Fruit fly (Drosophila melanogaster): ENCODE data around the gene Rhau.

Rhau gene

dm6 chr2L:20805624-20806339 is 48.0 kb upstream of the Rhau start (continued):
- TF ChIP-seq CG6791 (GFP tag; IDR thresholded peaks at IDR 0.05; ENCODE audit: partially characterized antibody): peak; percentile 71
- peak; percentile 87 for TF ChIP-seq CG10462 (GFP tag; optimal IDR thresholded peaks at IDR 0.05)
- TF ChIP-seq CTCF (GFP tag; optimal IDR thresholded peaks at IDR 0.05): peak; percentile 60
- TF ChIP-seq CG11093 (GFP tag; IDR thresholded peaks at IDR 0.05): peak; percentile 91
- TF ChIP-seq wek (GFP tag; optimal IDR thresholded peaks at IDR 0.05): peak; percentile 70
- TF ChIP-seq CG3065 (GFP tag; optimal IDR thresholded peaks at IDR 0.05): peak; percentile 84
- TF ChIP-seq Max (GFP tag; optimal IDR thresholded peaks at IDR 0.05): peak; percentile 88
- TF ChIP-seq CG1603 (tag; optimal IDR thresholded peaks at IDR 0.05): peak; percentile 96
- peak; percentile 88 for TF ChIP-seq CG18764 (GFP tag; optimal IDR thresholded peaks at IDR 0.05)
- peak; percentile 75 for TF ChIP-seq CG34224 (GFP tag; IDR thresholded peaks at IDR 0.05; ENCODE audit: partially characterized antibody)
- TF ChIP-seq gcm (GFP tag; optimal IDR thresholded peaks at IDR 0.05): peak; percentile 98
- peak; percentile 94 for TF ChIP-seq al (GFP tag; IDR thresholded peaks at IDR 0.05)
- peak; percentile 87 for TF ChIP-seq MTF-1 (GFP tag; optimal IDR thresholded peaks at IDR 0.05; ENCODE audit: borderline replicate concordance)
- peak; percentile 48 for TF ChIP-seq sima (GFP tag; optimal IDR thresholded peaks at IDR 0.05)
- peak; percentile 92 for TF ChIP-seq fd3F (GFP tag; optimal IDR thresholded peaks at IDR 0.05)
- peak; percentile 96 for TF ChIP-seq CG13296 (GFP tag; optimal IDR thresholded peaks at IDR 0.05)
- TF ChIP-seq Scr (GFP tag; IDR thresholded peaks at IDR 0.05; ENCODE audit: partially characterized antibody): peak; percentile 71
- peak; percentile 95 for TF ChIP-seq sob (GFP tag; IDR thresholded peaks at IDR 0.05)
- TF ChIP-seq ac (GFP tag; optimal IDR thresholded peaks at IDR 0.05): peak; percentile 62
- TF ChIP-seq lmd (GFP tag; IDR thresholded peaks at IDR 0.05): peak; percentile 96
- TF ChIP-seq fd96Cb (tag; optimal IDR thresholded peaks at IDR 0.05): peak; percentile 92
- TF ChIP-seq ato (GFP tag; IDR thresholded peaks at IDR 0.05; ENCODE audit: partially characterized antibody): peak; percentile 49; the same call in 1 of the 2 replicates
- peak; percentile 91 for TF ChIP-seq exex (tag; optimal IDR thresholded peaks at IDR 0.05)
- TF ChIP-seq CG6683 (GFP tag; optimal IDR thresholded peaks at IDR 0.05): peak; percentile 90
- peak; percentile 86 for TF ChIP-seq dimm (GFP tag; IDR thresholded peaks at IDR 0.05)
- TF ChIP-seq HLH54F (GFP tag; optimal IDR thresholded peaks at IDR 0.05): peak; percentile 83
- TF ChIP-seq otp (GFP tag; IDR thresholded peaks at IDR 0.05): peak; percentile 94
- TF ChIP-seq CG6689 (GFP tag; IDR thresholded peaks at IDR 0.05): peak; percentile 96
- TF ChIP-seq CG2875 (GFP tag; optimal IDR thresholded peaks at IDR 0.05): peak; percentile 95
- TF ChIP-seq Drgx (GFP tag; IDR thresholded peaks at IDR 0.05): peak; percentile 82
- peak; percentile 76 for TF ChIP-seq tx (GFP tag; optimal IDR thresholded peaks at IDR 0.05)
- TF ChIP-seq Chrac-16 (GFP tag; optimal IDR thresholded peaks at IDR 0.05): peak; percentile 95
- TF ChIP-seq Ssrp (tag; optimal IDR thresholded peaks at IDR 0.05): peak; percentile 93
- TF ChIP-seq CG15269 (tag; optimal IDR thresholded peaks at IDR 0.05): peak; percentile 97
- peak; percentile 54 for TF ChIP-seq CG17186 (GFP tag; optimal IDR thresholded peaks at IDR 0.05)
- peak; percentile 69 for TF ChIP-seq CG30020 (tag; optimal IDR thresholded peaks at IDR 0.05)
- peak; percentile 94 for TF ChIP-seq NfI (GFP tag; optimal IDR thresholded peaks at IDR 0.05)
- TF ChIP-seq hkb (optimal IDR thresholded peaks at IDR 0.05): no peak
- TF ChIP-seq hkb (GFP tag; IDR thresholded peaks at IDR 0.05): peak; percentile 94
- TF ChIP-seq CG7928 (GFP tag; optimal IDR thresholded peaks at IDR 0.05): peak; percentile 68
- TF ChIP-seq CG1832 (GFP tag; optimal IDR thresholded peaks at IDR 0.05): no peak
- TF ChIP-seq CG12104 (GFP tag; optimal IDR thresholded peaks at IDR 0.05): peak; percentile 90
- TF ChIP-seq CG2129 (GFP tag; IDR thresholded peaks at IDR 0.05; ENCODE audit: partially characterized antibody): no peak
- TF ChIP-seq pb (GFP tag; optimal IDR thresholded peaks at IDR 0.05): no peak
- peak; percentile 67 for TF ChIP-seq CG7271 (tag; optimal IDR thresholded peaks at IDR 0.05)
- peak; percentile 97 for TF ChIP-seq slbo (GFP tag; IDR thresholded peaks at IDR 0.05)
- peak; percentile 87 for TF ChIP-seq CG14860 (GFP tag; IDR thresholded peaks at IDR 0.05; ENCODE audit: partially characterized antibody)
- peak; percentile 44; the same call in 2 of the 3 replicates for TF ChIP-seq knrl (GFP tag; IDR thresholded peaks at IDR 0.05; ENCODE audit: partially characterized antibody)
- TF ChIP-seq CG4328 (GFP tag; optimal IDR thresholded peaks at IDR 0.05): peak; percentile 88

All from whole organism, embryonic.